Fruit fly (Drosophila melanogaster): ENCODE results near the gene Dhc64C.

Dhc64C gene

dm6 chr3L:4825584-4825983 lies at the start of gene Dhc64C, which contains the start of gene LeuRS-m:
Gene Dhc64C (minus strand): TSS chr3L:4825687.
Gene LeuRS-m (plus strand): TSS chr3L:4825853.
- TF ChIP-seq Blimp-1 (GFP tag; optimal IDR thresholded peaks at IDR 0.05) (peak; percentile 58), Hr4 (GFP tag; optimal IDR thresholded peaks at IDR 0.05) (no peak), CG3919 (GFP tag; optimal IDR thresholded peaks at IDR 0.05) (peak; percentile 8), Sox14 (GFP tag; optimal IDR thresholded peaks at IDR 0.05) (peak; percentile 43), Eip78C (GFP tag) (peak; percentile 42), Hr38 (GFP tag; optimal IDR thresholded peaks at IDR 0.05) (no peak), topi (GFP tag; optimal IDR thresholded peaks at IDR 0.05) (no peak), cyc (GFP tag; optimal IDR thresholded peaks at IDR 0.05) (peak; percentile 20), CG31627 (GFP tag; optimal IDR thresholded peaks at IDR 0.05) (peak; percentile 54), CG15336 (GFP tag; IDR thresholded peaks at IDR 0.05) (peak; percentile 6; the same call in 1 of the 2 replicates), Hr39 (GFP tag; optimal IDR thresholded peaks at IDR 0.05) (peak; percentile 19), Eip75B (GFP tag; optimal IDR thresholded peaks at IDR 0.05) (peak; percentile 32), CG6854 (GFP tag; optimal IDR thresholded peaks at IDR 0.05) (no peak), lz (GFP tag; optimal IDR thresholded peaks at IDR 0.05) (peak; percentile 13), OdsH (GFP tag; optimal IDR thresholded peaks at IDR 0.05) (no peak)

- TF ChIP-seq CG6792 (GFP tag; optimal IDR thresholded peaks at IDR 0.05) (no peak), CG34406 (GFP tag; optimal IDR thresholded peaks at IDR 0.05) (no peak), CG11762 (GFP tag; optimal IDR thresholded peaks at IDR 0.05; ENCODE audit: insufficient read depth) (no peak), achi (GFP tag; optimal IDR thresholded peaks at IDR 0.05) (no peak), acj6 (GFP tag; optimal IDR thresholded peaks at IDR 0.05) (no peak), dsx (GFP tag; optimal IDR thresholded peaks at IDR 0.05; ENCODE audit: poor library complexity, severe bottlenecking) (no peak), fd59A (GFP tag; optimal IDR thresholded peaks at IDR 0.05) (no peak), vri (GFP tag; optimal IDR thresholded peaks at IDR 0.05) (no peak), CG4318 (GFP tag; optimal IDR thresholded peaks at IDR 0.05) (no peak), Met (GFP tag; optimal IDR thresholded peaks at IDR 0.05) (no peak), Hr4 (GFP tag; optimal IDR thresholded peaks at IDR 0.05) (no peak), Sox14 (GFP tag; optimal IDR thresholded peaks at IDR 0.05) (no peak), CG3032 (tag; optimal IDR thresholded peaks at IDR 0.05) (no peak), cyc (GFP tag; optimal IDR thresholded peaks at IDR 0.05) (no peak), Sox102F (GFP tag; optimal IDR thresholded peaks at IDR 0.05) (no peak), Eip78C (GFP tag) (no peak)
Measured at dm6 chr3L:4860969-4861368, 35.5 kb upstream of the Dhc64C start, which contains the start of gene Dnah3. Gene Dnah3 (plus strand): TSS chr3L:4861269.

- no peak for TF ChIP-seq pdm3 (GFP tag; optimal IDR thresholded peaks at IDR 0.05)
- TF ChIP-seq spab (GFP tag; optimal IDR thresholded peaks at IDR 0.05) = no peak
- no peak for TF ChIP-seq CG8632 (GFP tag; optimal IDR thresholded peaks at IDR 0.05)
- no peak for TF ChIP-seq CG8319 (GFP tag; optimal IDR thresholded peaks at IDR 0.05)
- no peak for TF ChIP-seq Blimp-1 (GFP tag; optimal IDR thresholded peaks at IDR 0.05)
- TF ChIP-seq Lpt (GFP tag; optimal IDR thresholded peaks at IDR 0.05) = no peak
- TF ChIP-seq CG9139 (GFP tag; optimal IDR thresholded peaks at IDR 0.05) = no peak
- no peak for TF ChIP-seq lz (GFP tag; optimal IDR thresholded peaks at IDR 0.05)
- no peak for TF ChIP-seq CG32006 (GFP tag; optimal IDR thresholded peaks at IDR 0.05)
- TF ChIP-seq CG34406 (GFP tag; optimal IDR thresholded peaks at IDR 0.05) = no peak
- TF ChIP-seq topi (GFP tag; optimal IDR thresholded peaks at IDR 0.05) = no peak
- TF ChIP-seq OdsH (GFP tag; optimal IDR thresholded peaks at IDR 0.05) = no peak
- TF ChIP-seq dac (GFP tag; optimal IDR thresholded peaks at IDR 0.05) = no peak
- no peak for TF ChIP-seq esn (GFP tag; optimal IDR thresholded peaks at IDR 0.05)
- TF ChIP-seq Hr39 (GFP tag; optimal IDR thresholded peaks at IDR 0.05) = no peak
- no peak for TF ChIP-seq Sox14 (GFP tag; optimal IDR thresholded peaks at IDR 0.05)
- TF ChIP-seq CG7368 (GFP tag; optimal IDR thresholded peaks at IDR 0.05) = no peak
Measured at dm6 chr3L:4860370-4860769, 34.9 kb upstream of the Dhc64C start, which contains the start of gene CG32235. Gene CG32235 (minus strand): TSS chr3L:4860470.

All from whole organism, prepupa.